Fruit fly (Drosophila melanogaster): ENCODE measurements around the gene nau.

Gene nau

dm6 chr3R:23698835-23699234 is 19.3 kb downstream of the nau start, which contains the start of gene prt:
prt (minus strand) TSS chr3R:23699027.
- TF ChIP-seq Ets65A (GFP tag), result peak; percentile 27
- no peak for TF ChIP-seq psq (GFP tag; optimal IDR thresholded peaks at IDR 0.05)
- no peak for TF ChIP-seq NfI (GFP tag; optimal IDR thresholded peaks at IDR 0.05)
- no peak for TF ChIP-seq CG10654 (GFP tag; optimal IDR thresholded peaks at IDR 0.05)
- TF ChIP-seq ewg (GFP tag; optimal IDR thresholded peaks at IDR 0.05), result no peak
- TF ChIP-seq Six4 (GFP tag; optimal IDR thresholded peaks at IDR 0.05), result no peak
- TF ChIP-seq CG14965 (GFP tag; optimal IDR thresholded peaks at IDR 0.05; ENCODE audit: borderline replicate concordance), result no peak
- TF ChIP-seq HmgZ (tag; optimal IDR thresholded peaks at IDR 0.05), result no peak
- 0 out of 3 replicates have a peak, but pooled peaks have one; percentile 16 for TF ChIP-seq Mrtf (GFP tag; IDR thresholded peaks at IDR 0.05)
- no peak for TF ChIP-seq CG4282 (GFP tag; optimal IDR thresholded peaks at IDR 0.05)
- no peak for TF ChIP-seq eyg (GFP tag; optimal IDR thresholded peaks at IDR 0.05)
- TF ChIP-seq Deaf1 (tag; optimal IDR thresholded peaks at IDR 0.05), result peak; percentile 87
- TF ChIP-seq CG14050 (GFP tag; IDR thresholded peaks at IDR 0.05), result no peak
- TF ChIP-seq D (optimal IDR thresholded peaks at IDR 0.05), result no peak
- TF ChIP-seq D (GFP tag; optimal IDR thresholded peaks at IDR 0.05), result no peak
- TF ChIP-seq Opbp (GFP tag; IDR thresholded peaks at IDR 0.05; ENCODE audit: partially characterized antibody), result no peak
- TF ChIP-seq CG17802 (tag; optimal IDR thresholded peaks at IDR 0.05), result no peak
- TF ChIP-seq CG11456 (GFP tag; IDR thresholded peaks at IDR 0.05), result 0 out of 3 replicates have a peak, but pooled peaks have one; percentile 25
- no peak for TF ChIP-seq tup (GFP tag; optimal IDR thresholded peaks at IDR 0.05)
- no peak for TF ChIP-seq CG13296 (GFP tag; optimal IDR thresholded peaks at IDR 0.05)
- no peak for TF ChIP-seq CG33557 (GFP tag; optimal IDR thresholded peaks at IDR 0.05)
- TF ChIP-seq scrt (GFP tag; optimal IDR thresholded peaks at IDR 0.05), result peak; percentile 72
- no peak for TF ChIP-seq ATbp (GFP tag; optimal IDR thresholded peaks at IDR 0.05)
- TF ChIP-seq Bteb2 (GFP tag; optimal IDR thresholded peaks at IDR 0.05), result no peak

- TF ChIP-seq Pdp1 (GFP tag; optimal IDR thresholded peaks at IDR 0.05) (peak in 1 of 2 experiments; percentile 68), CG15514 (GFP tag; optimal IDR thresholded peaks at IDR 0.05) (no peak)
Measured at dm6 chr3R:23696145-23696544, 22.0 kb downstream of the nau start, which contains the start of gene CG10252. CG10252 (minus strand) TSS chr3R:23696245.

dm6 chr3R:23694579-23695033 is 23.6 kb downstream of the nau start, which contains the start of gene CG10254:
CG10254 (minus strand) TSS chr3R:23694983.
- no peak for TF ChIP-seq shn (GFP tag; optimal IDR thresholded peaks at IDR 0.05)
- TF ChIP-seq twi (tag; optimal IDR thresholded peaks at IDR 0.05), result no peak
- TF ChIP-seq nmo (GFP tag; optimal IDR thresholded peaks at IDR 0.05), result no peak
- peak; percentile 90 for TF ChIP-seq E2f2 (GFP tag; IDR thresholded peaks at IDR 0.05)
- no peak for TF ChIP-seq CG4404 (GFP tag; IDR thresholded peaks at IDR 0.05)
- no peak for TF ChIP-seq CG4730 (GFP tag; IDR thresholded peaks at IDR 0.05)
- no peak for TF ChIP-seq gt (GFP tag; IDR thresholded peaks at IDR 0.05)
- no peak for TF ChIP-seq schlank (tag; optimal IDR thresholded peaks at IDR 0.05)
- TF ChIP-seq CG8944 (GFP tag; optimal IDR thresholded peaks at IDR 0.05), result no peak
- no peak for TF ChIP-seq Nf-YA (GFP tag; IDR thresholded peaks at IDR 0.05)
- TF ChIP-seq CG13123 (GFP tag; optimal IDR thresholded peaks at IDR 0.05), result no peak
- no peak for TF ChIP-seq ci (GFP tag; IDR thresholded peaks at IDR 0.05)
- no peak for TF ChIP-seq CG1529 (GFP tag; optimal IDR thresholded peaks at IDR 0.05)
- TF ChIP-seq tna (GFP tag; IDR thresholded peaks at IDR 0.05; ENCODE audit: partially characterized antibody), result no peak
- TF ChIP-seq ind (GFP tag; optimal IDR thresholded peaks at IDR 0.05), result no peak
- TF ChIP-seq MTF-1 (GFP tag; optimal IDR thresholded peaks at IDR 0.05; ENCODE audit: borderline replicate concordance), result no peak
- TF ChIP-seq tin (GFP tag; optimal IDR thresholded peaks at IDR 0.05), result no peak
- peak; percentile 52 for TF ChIP-seq CG4617 (GFP tag; optimal IDR thresholded peaks at IDR 0.05; ENCODE audit: borderline replicate concordance)
- peak; percentile 73 for TF ChIP-seq CTCF (GFP tag; optimal IDR thresholded peaks at IDR 0.05)
- TF ChIP-seq ara (GFP tag; IDR thresholded peaks at IDR 0.05), result no peak
- TF ChIP-seq da (GFP tag; optimal IDR thresholded peaks at IDR 0.05), result no peak
- no peak for TF ChIP-seq CG17361 (GFP tag; IDR thresholded peaks at IDR 0.05)
- TF ChIP-seq dimm (GFP tag; IDR thresholded peaks at IDR 0.05), result no peak
- no peak for TF ChIP-seq CG13624 (GFP tag; optimal IDR thresholded peaks at IDR 0.05)
- TF ChIP-seq zf30C (GFP tag; optimal IDR thresholded peaks at IDR 0.05), result no peak
